Worm (Caenorhabditis elegans): ENCODE results near the gene K02D3.2.

DNA sequence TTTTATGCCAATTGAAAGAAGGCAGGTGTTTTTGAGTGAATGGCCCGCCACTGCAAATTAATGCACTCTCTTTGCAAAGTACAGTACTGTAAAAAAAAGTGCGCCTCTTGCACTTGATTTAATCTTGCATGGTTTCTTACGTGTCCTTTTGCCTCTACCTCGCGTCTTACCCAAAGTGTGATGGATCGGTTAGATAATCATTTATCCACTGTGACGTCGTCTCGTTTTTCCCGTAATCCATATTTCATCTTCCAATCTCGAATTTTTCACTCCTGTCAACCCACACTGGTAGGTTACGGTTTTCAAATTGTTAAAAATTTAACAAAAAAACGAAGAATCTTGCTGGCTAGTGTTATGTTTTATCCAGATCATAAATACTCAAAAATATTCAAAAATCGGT, 24.9 kb upstream of the K02D3.2 start:
- TF ChIP-seq mel-28 (tag; optimal IDR thresholded peaks at IDR 0.05; ENCODE audit: borderline replicate concordance) (no peak), F57A8.1 (GFP tag; optimal IDR thresholded peaks at IDR 0.05) (no peak), cebp-1 (GFP tag; IDR thresholded peaks at IDR 0.05) (no peak), cebp-1 (tag; optimal IDR thresholded peaks at IDR 0.05) (no peak)

Measured in whole organism, young adult.